Worm (Caenorhabditis elegans): ENCODE results near the gene Y102A5C.4.

- TF ChIP-seq ets-7 (tag; optimal IDR thresholded peaks at IDR 0.05) (no peak), ama-1 (optimal IDR thresholded peaks at IDR 0.05) (no peak)
These were observed 11.2 kb upstream of the Y102A5C.4 start for ce11 chrV:16910864-16911263.
